Fruit fly (Drosophila melanogaster) whole organism, embryonic: ENCODE measurements around the gene CG1273.

ENCODE experiments used
- Asciz ChIP-seq: fragments of 200-800 bp; sonication (Bioruptor generic); optimal IDR thresholded peaks from 2 replicates; lab custom pipeline; 2017; ENCODE audit warnings: missing biosample characterization, mild to moderate bottlenecking, missing genetic modification characterization, missing genetic modification reagents
- Bdp1 ChIP-seq: fragments of 200-800 bp; sonication (Bioruptor generic); optimal IDR thresholded peaks from 3 replicates; lab custom pipeline; 2016; ENCODE audit warnings: missing biosample characterization, missing genetic modification characterization
- CG10565 ChIP-seq: fragments of 200-800 bp; sonication (Bioruptor generic); optimal IDR thresholded peaks from 3 replicates; lab custom pipeline; 2016; ENCODE audit warnings: missing biosample characterization, mild to moderate bottlenecking, missing genetic modification characterization
- CG11695 ChIP-seq: fragments of 200-800 bp; sonication (Bioruptor generic); IDR thresholded peaks from 3 replicates; pipeline ENCODE4 v1.3.6; 2022; ENCODE audit warnings: missing biosample characterization, missing genetic modification characterization
- CG12236 ChIP-seq: fragments of 200-800 bp; sonication (Bioruptor generic); optimal IDR thresholded peaks from 2 replicates; lab custom pipeline; 2016; ENCODE audit warnings: missing biosample characterization, missing genetic modification characterization
- CG12769 ChIP-seq: fragments of 200-800 bp; sonication (Bioruptor generic); optimal IDR thresholded peaks from 2 replicates; lab custom pipeline; 2019; ENCODE audit warnings: missing biosample characterization, mild to moderate bottlenecking, missing genetic modification characterization, moderate library complexity
- CG13424 ChIP-seq: fragments of 200-800 bp; sonication (Bioruptor generic); optimal IDR thresholded peaks from 2 replicates; lab custom pipeline; 2019; ENCODE audit warnings: missing biosample characterization, mild to moderate bottlenecking, missing genetic modification characterization, moderate library complexity
- CG1602 ChIP-seq: fragments of 200-800 bp; sonication (Bioruptor generic); optimal IDR thresholded peaks from 3 replicates; lab custom pipeline; 2016; ENCODE audit warnings: missing biosample characterization, missing genetic modification characterization
- CG16813 ChIP-seq: fragments of 200-800 bp; sonication (Bioruptor generic); IDR thresholded peaks from 3 replicates; pipeline ENCODE4 v1.3.6; 2022; ENCODE audit warnings: missing biosample characterization, missing genetic modification characterization; ENCODE audit not compliant: partially characterized antibody
- CG17568 ChIP-seq: fragments of 200-800 bp; sonication (Bioruptor generic); optimal IDR thresholded peaks from 2 replicates; lab custom pipeline; 2018; ENCODE audit warnings: missing biosample characterization, mild to moderate bottlenecking, missing genetic modification characterization, moderate library complexity
- CG17802 ChIP-seq: fragments of 200-800 bp; sonication (Bioruptor generic); optimal IDR thresholded peaks from 2 replicates; lab custom pipeline; 2018; ENCODE audit warnings: missing biosample characterization, mild to moderate bottlenecking, missing genetic modification characterization, moderate library complexity
- CG1832 ChIP-seq: fragments of 200-800 bp; sonication (Bioruptor generic); optimal IDR thresholded peaks from 2 replicates; lab custom pipeline; 2017; ENCODE audit warnings: missing biosample characterization, mild to moderate bottlenecking, missing genetic modification characterization, inconsistent platforms
- CG2116 ChIP-seq: fragments of 200-800 bp; sonication (Bioruptor generic); optimal IDR thresholded peaks from 3 replicates; lab custom pipeline; 2018; ENCODE audit warnings: missing biosample characterization, mild to moderate bottlenecking, missing genetic modification characterization
- CG2129 ChIP-seq: fragments of 200-800 bp; sonication (Bioruptor generic); IDR thresholded peaks from 2 replicates; pipeline ENCODE4 v1.3.6; 2022; ENCODE audit warnings: missing biosample characterization, missing genetic modification characterization; ENCODE audit not compliant: partially characterized antibody
- CG2202 ChIP-seq: fragments of 200-800 bp; sonication (Bioruptor generic); optimal IDR thresholded peaks from 2 replicates; lab custom pipeline; 2018; ENCODE audit warnings: missing biosample characterization, mild to moderate bottlenecking, missing genetic modification characterization
- CG2712 ChIP-seq: fragments of 200-800 bp; optimal IDR thresholded peaks from 3 replicates; lab custom pipeline; 2019; ENCODE audit warnings: missing biosample characterization, mild to moderate bottlenecking, missing genetic modification characterization, moderate library complexity
- CG31224 ChIP-seq: fragments of 200-800 bp; sonication (Bioruptor generic); IDR thresholded peaks from 2 replicates; pipeline ENCODE4 v1.3.6; 2022; ENCODE audit warnings: missing biosample characterization, missing genetic modification characterization
- CG4360 ChIP-seq: fragments of 200-800 bp; sonication (Bioruptor generic); IDR thresholded peaks from 2 replicates; pipeline ENCODE4 v1.3.6; 2022; ENCODE audit warnings: missing biosample characterization, missing genetic modification characterization
- CG4617 ChIP-seq: fragments of 200-800 bp; sonication (Bioruptor generic); optimal IDR thresholded peaks from 3 replicates; lab custom pipeline; 2016; ENCODE audit warnings: missing biosample characterization, missing genetic modification characterization, borderline replicate concordance
- CG7786 ChIP-seq: fragments of 200-800 bp; sonication (Bioruptor generic); optimal IDR thresholded peaks from 2 replicates; lab custom pipeline; 2016; ENCODE audit warnings: missing biosample characterization, missing genetic modification characterization
- Dbx ChIP-seq: fragments of 200-800 bp; sonication (Bioruptor generic); IDR thresholded peaks from 3 replicates; pipeline ENCODE4 v1.3.6; 2022; ENCODE audit warnings: missing biosample characterization, missing genetic modification characterization
- Hey ChIP-seq: fragments of 200-800 bp; sonication (Bioruptor generic); optimal IDR thresholded peaks from 3 replicates; lab custom pipeline; 2018; ENCODE audit warnings: missing biosample characterization, mild to moderate bottlenecking, missing genetic modification characterization
- Hmx ChIP-seq: fragments of 200-800 bp; sonication (Bioruptor generic); optimal IDR thresholded peaks from 2 replicates; lab custom pipeline; 2016; ENCODE audit warnings: missing biosample characterization, missing genetic modification characterization
- Lpt ChIP-seq: fragments of >200 bp; optimal IDR thresholded peaks from 2 replicates; lab custom pipeline; 2018; ENCODE audit warnings: missing biosample characterization, missing genetic modification characterization
- Mad ChIP-seq: fragments of 200-800 bp; sonication (Bioruptor generic); optimal IDR thresholded peaks from 2 replicates; lab custom pipeline; 2016; ENCODE audit warnings: missing biosample characterization, missing genetic modification characterization
- Mes4 ChIP-seq: fragments of 200-800 bp; sonication (Bioruptor generic); optimal IDR thresholded peaks from 2 replicates; lab custom pipeline; 2016; ENCODE audit warnings: missing biosample characterization, missing genetic modification characterization
- Opbp ChIP-seq: fragments of 200-800 bp; sonication (Bioruptor generic); IDR thresholded peaks from 3 replicates; pipeline ENCODE4 v1.3.6; 2022; ENCODE audit warnings: missing biosample characterization, missing genetic modification characterization; ENCODE audit not compliant: partially characterized antibody
- Pdp1 ChIP-seq, 2 experiments: fragments of 200-800 bp; sonication (Bioruptor generic); optimal IDR thresholded peaks; 3 replicates each; lab custom pipeline; 2016; ENCODE audit warnings: missing biosample characterization in 2 of 2, missing genetic modification characterization in 2 of 2, mild to moderate bottlenecking in 1 of 2, moderate library complexity in 1 of 2
- Ssrp ChIP-seq: fragments of 200-800 bp; sonication (Bioruptor generic); optimal IDR thresholded peaks from 2 replicates; lab custom pipeline; 2018; ENCODE audit warnings: missing biosample characterization, mild to moderate bottlenecking, missing genetic modification characterization, moderate library complexity
- Xbp1 ChIP-seq: fragments of 200-800 bp; sonication (Bioruptor generic); optimal IDR thresholded peaks from 3 replicates; lab custom pipeline; 2016; ENCODE audit warnings: missing biosample characterization, mild to moderate bottlenecking, missing genetic modification characterization
- YL-1 ChIP-seq: fragments of 200-800 bp; sonication (Bioruptor generic); optimal IDR thresholded peaks from 3 replicates; lab custom pipeline; 2017; ENCODE audit warnings: missing biosample characterization, mild to moderate bottlenecking, missing genetic modification characterization
- ap ChIP-seq: fragments of 200-800 bp; sonication (Bioruptor generic); IDR thresholded peaks from 2 replicates; pipeline ENCODE4 v1.3.6; 2022; ENCODE audit warnings: missing biosample characterization, missing genetic modification characterization
- az2 ChIP-seq: fragments of 200-800 bp; sonication (Bioruptor generic); optimal IDR thresholded peaks from 3 replicates; lab custom pipeline; 2016; ENCODE audit warnings: missing biosample characterization, missing genetic modification characterization
- crol ChIP-seq: fragments of 200-800 bp; sonication (Bioruptor generic); IDR thresholded peaks from 2 replicates; pipeline ENCODE4 v1.3.6; 2022; ENCODE audit warnings: missing biosample characterization, missing genetic modification characterization
- danr ChIP-seq: fragments of 200-800 bp; sonication (Bioruptor generic); IDR thresholded peaks from 2 replicates; pipeline ENCODE4 v1.3.6; 2022; ENCODE audit warnings: missing biosample characterization, missing genetic modification characterization
- dmrt11E ChIP-seq: fragments of 200-800 bp; sonication (Bioruptor generic); optimal IDR thresholded peaks from 3 replicates; lab custom pipeline; 2018; ENCODE audit warnings: missing biosample characterization, mild to moderate bottlenecking, missing genetic modification characterization, moderate library complexity
- emc ChIP-seq: fragments of 200-800 bp; sonication (Bioruptor generic); optimal IDR thresholded peaks from 2 replicates; lab custom pipeline; 2016; ENCODE audit warnings: missing biosample characterization, missing genetic modification characterization
- eve ChIP-seq, 2 experiments: fragments of >200 bp; optimal IDR thresholded peaks; 2 replicates each; lab custom pipeline; 2017; ENCODE audit warnings: missing biosample characterization in 2 of 2, missing genetic modification characterization in 2 of 2
- fd64A ChIP-seq: fragments of 200-800 bp; sonication (Bioruptor generic); optimal IDR thresholded peaks from 3 replicates; lab custom pipeline; 2018; ENCODE audit warnings: missing biosample characterization, mild to moderate bottlenecking, missing genetic modification characterization
- jing ChIP-seq: fragments of 200-800 bp; sonication (Bioruptor generic); optimal IDR thresholded peaks from 2 replicates; lab custom pipeline; 2018; ENCODE audit warnings: missing biosample characterization, mild to moderate bottlenecking, missing genetic modification characterization
- nmo ChIP-seq: fragments of 200-800 bp; sonication (Bioruptor generic); optimal IDR thresholded peaks from 2 replicates; lab custom pipeline; 2018; ENCODE audit warnings: missing biosample characterization, mild to moderate bottlenecking, missing genetic modification characterization, moderate library complexity
- oc ChIP-seq: fragments of 200-800 bp; sonication (Bioruptor generic); optimal IDR thresholded peaks from 2 replicates; lab custom pipeline; 2018; ENCODE audit warnings: missing biosample characterization, mild to moderate bottlenecking, missing genetic modification characterization, moderate library complexity
- onecut ChIP-seq: fragments of 200-800 bp; sonication (Bioruptor generic); IDR thresholded peaks from 2 replicates; pipeline ENCODE4 v1.3.6; 2022; ENCODE audit warnings: missing biosample characterization, missing genetic modification characterization
- psq ChIP-seq: fragments of 200-800 bp; sonication (Bioruptor generic); optimal IDR thresholded peaks from 2 replicates; lab custom pipeline; 2017; ENCODE audit warnings: missing biosample characterization, missing genetic modification characterization
- ro ChIP-seq: fragments of 200-800 bp; sonication (Bioruptor generic); IDR thresholded peaks from 2 replicates; pipeline ENCODE4 v1.3.6; 2022; ENCODE audit warnings: missing biosample characterization, missing genetic modification characterization
- sens-2 ChIP-seq: fragments of 200-800 bp; sonication (Bioruptor generic); IDR thresholded peaks from 2 replicates; pipeline ENCODE4 v1.3.6; 2022; ENCODE audit warnings: missing biosample characterization, missing genetic modification characterization
- sima ChIP-seq: fragments of 200-800 bp; sonication (Bioruptor generic); optimal IDR thresholded peaks from 2 replicates; lab custom pipeline; 2016; ENCODE audit warnings: missing biosample characterization, missing genetic modification characterization
- slbo ChIP-seq: fragments of 200-800 bp; sonication (Bioruptor generic); IDR thresholded peaks from 2 replicates; pipeline ENCODE4 v1.3.6; 2022; ENCODE audit warnings: missing biosample characterization, missing genetic modification characterization
- sob ChIP-seq: fragments of 200-800 bp; sonication (Bioruptor generic); IDR thresholded peaks from 2 replicates; pipeline ENCODE4 v1.3.6; 2022; ENCODE audit warnings: missing biosample characterization, missing genetic modification characterization
- tna ChIP-seq: fragments of 200-800 bp; sonication (Bioruptor generic); IDR thresholded peaks from 2 replicates; pipeline ENCODE4 v1.3.6; 2022; ENCODE audit warnings: missing biosample characterization, missing genetic modification characterization; ENCODE audit not compliant: partially characterized antibody

The CG1273 gene

DNA sequence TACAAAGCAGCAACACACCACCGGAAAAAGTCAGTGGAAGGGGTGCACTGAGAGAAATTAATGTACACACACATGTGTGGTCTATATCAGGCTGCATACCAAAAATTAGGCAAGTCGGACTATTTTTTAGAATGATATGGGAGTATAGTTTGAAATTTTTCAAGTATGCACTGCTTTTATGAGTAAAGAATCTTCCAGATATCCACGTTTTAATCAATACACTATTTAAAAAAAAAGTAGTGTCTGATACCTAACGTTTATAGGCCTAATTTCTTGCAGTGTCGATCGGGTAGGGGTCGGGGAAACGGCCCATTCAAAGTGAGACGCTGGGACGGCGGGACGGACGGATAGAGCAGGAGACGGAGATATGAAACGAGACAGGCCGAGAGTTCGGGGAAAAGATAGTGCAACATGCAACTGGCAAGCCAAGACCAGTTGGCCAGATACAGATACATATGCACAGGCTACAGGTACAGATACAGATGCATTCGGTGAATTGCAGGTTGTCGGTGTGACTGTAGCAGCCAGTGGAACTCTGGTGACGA is 33.1 kb upstream of the CG1273 start:
- TF ChIP-seq sima (GFP tag; lab: Kevin White, UChicago) (peak; percentile 14), Opbp (GFP tag; lab: Robert Waterston, UW) (no peak), crol (GFP tag; lab: Robert Waterston, UW) (peak; percentile 60), eve (GFP tag; optimal IDR thresholded peaks at IDR 0.05; lab: Kevin White, UChicago) (peak; percentile 98 to 99), emc (peak; percentile 62), psq (peak; percentile 77), Hey (peak; percentile 38), CG17568 (GFP tag; lab: Kevin White, UChicago) (peak; percentile 87), CG12236 (GFP tag; lab: Kevin White, UChicago) (peak; percentile 93), CG7786 (peak; percentile 91), ap (peak; percentile 89), sens-2 (GFP tag; lab: Robert Waterston, UW) (peak; percentile 87), oc (tag; lab: Kevin White, UChicago) (peak; percentile 91), slbo (GFP tag; lab: Robert Waterston, UW) (peak; percentile 51), CG2116 (peak; percentile 73), CG2712 (tag; lab: Kevin White, UChicago) (peak; percentile 98), ro (GFP tag; lab: Robert Waterston, UW) (peak; percentile 75; the same call in 1 of the 2 replicates), CG17802 (tag; lab: Kevin White, UChicago) (peak; percentile 79), sob (peak; percentile 80), tna (GFP tag; lab: Robert Waterston, UW) (no peak), az2 (GFP tag; lab: Kevin White, UChicago) (peak; percentile 95), CG12769 (tag; lab: Kevin White, UChicago) (peak; percentile 79), fd64A (peak; percentile 84), YL-1 (GFP tag; lab: Kevin White, UChicago) (peak; percentile 80), Mad (GFP tag; lab: Kevin White, UChicago) (peak; percentile 93), CG16813 (GFP tag; lab: Robert Waterston, UW) (no peak), CG1602 (GFP tag; lab: Kevin White, UChicago) (peak; percentile 93), Bdp1 (GFP tag; lab: Kevin White, UChicago) (peak; percentile 84), CG4617 (GFP tag; lab: Kevin White, UChicago) (peak; percentile 76), nmo (GFP tag; lab: Kevin White, UChicago) (peak; percentile 97), CG2129 (GFP tag; lab: Robert Waterston, UW) (no peak), Mes4 (GFP tag; lab: Kevin White, UChicago) (peak; percentile 95), Hmx (GFP tag; lab: Kevin White, UChicago) (peak; percentile 70), dmrt11E (tag; lab: Kevin White, UChicago) (peak; percentile 98), Lpt (no peak), onecut (peak; percentile 85), CG10565 (peak; percentile 66), Pdp1 (GFP tag; optimal IDR thresholded peaks at IDR 0.05; lab: Kevin White, UChicago) (peak; percentile 90), Dbx (GFP tag; lab: Robert Waterston, UW) (no peak), Xbp1 (GFP tag; lab: Kevin White, UChicago) (peak; percentile 93), CG11695 (GFP tag; lab: Robert Waterston, UW) (peak; percentile 86), jing (peak; percentile 93), CG2202 (tag; lab: Kevin White, UChicago) (peak; percentile 95), CG1832 (GFP tag; lab: Kevin White, UChicago) (no peak), CG13424 (tag; lab: Kevin White, UChicago) (peak; percentile 95), CG4360 (GFP tag; lab: Robert Waterston, UW) (peak; percentile 67), danr (peak; percentile 77), Ssrp (tag; lab: Kevin White, UChicago) (peak; percentile 96), Asciz (GFP tag; lab: Kevin White, UChicago) (peak; percentile 92), CG31224 (GFP tag; lab: Robert Waterston, UW) (peak; percentile 45; the same call in 1 of the 2 replicates)
